Fruit fly (Drosophila melanogaster) whole organism, embryonic: Measurements from ENCODE around the gene Mf.
A peak's percentile ranks its signal among the peaks of the same experiment; 100 is the strongest.

Experiments used
- B-H1 ChIP-seq: fragments of 200-800 bp; sonication (Bioruptor generic); IDR thresholded peaks from 3 replicates; pipeline ENCODE4 v1.3.6; 2022; ENCODE audit warnings: missing biosample characterization, missing genetic modification characterization
- Bdp1 ChIP-seq: fragments of 200-800 bp; sonication (Bioruptor generic); optimal IDR thresholded peaks from 3 replicates; lab custom pipeline; 2016; ENCODE audit warnings: missing biosample characterization, missing genetic modification characterization
- Bteb2 ChIP-seq: fragments of 200-800 bp; sonication (Bioruptor generic); optimal IDR thresholded peaks from 2 replicates; lab custom pipeline; 2016; ENCODE audit warnings: missing biosample characterization, missing genetic modification characterization
- CG10565 ChIP-seq: fragments of 200-800 bp; sonication (Bioruptor generic); optimal IDR thresholded peaks from 3 replicates; lab custom pipeline; 2016; ENCODE audit warnings: missing biosample characterization, mild to moderate bottlenecking, missing genetic modification characterization
- CG11398 ChIP-seq: fragments of 200-800 bp; sonication (Bioruptor generic); optimal IDR thresholded peaks from 2 replicates; lab custom pipeline; 2016; ENCODE audit warnings: missing biosample characterization, missing genetic modification characterization
- CG11696 ChIP-seq: fragments of 200-800 bp; sonication (Bioruptor generic); IDR thresholded peaks from 2 replicates; pipeline ENCODE4 v1.3.6; 2022; ENCODE audit warnings: missing biosample characterization, missing genetic modification characterization
- CG11723 ChIP-seq: fragments of 200-800 bp; sonication (Bioruptor generic); optimal IDR thresholded peaks from 2 replicates; lab custom pipeline; 2017; ENCODE audit warnings: missing biosample characterization, mild to moderate bottlenecking, missing genetic modification characterization
- CG14965 ChIP-seq: fragments of 200-800 bp; sonication (Bioruptor generic); optimal IDR thresholded peaks from 2 replicates; lab custom pipeline; 2016; ENCODE audit warnings: missing biosample characterization, missing genetic modification characterization, borderline replicate concordance
- CG15696 ChIP-seq: fragments of 200-800 bp; sonication (Bioruptor generic); optimal IDR thresholded peaks from 2 replicates; lab custom pipeline; 2019; ENCODE audit warnings: missing biosample characterization, mild to moderate bottlenecking, missing genetic modification characterization, moderate library complexity
- CG1602 ChIP-seq: fragments of 200-800 bp; sonication (Bioruptor generic); optimal IDR thresholded peaks from 3 replicates; lab custom pipeline; 2016; ENCODE audit warnings: missing biosample characterization, missing genetic modification characterization
- CG17568 ChIP-seq: fragments of 200-800 bp; sonication (Bioruptor generic); optimal IDR thresholded peaks from 2 replicates; lab custom pipeline; 2018; ENCODE audit warnings: missing biosample characterization, mild to moderate bottlenecking, missing genetic modification characterization, moderate library complexity
- CG17829 ChIP-seq: fragments of 200-800 bp; optimal IDR thresholded peaks from 2 replicates; lab custom pipeline; 2019; ENCODE audit warnings: missing biosample characterization, mild to moderate bottlenecking, missing genetic modification characterization, moderate library complexity
- CG1792 ChIP-seq: fragments of 200-800 bp; sonication (Bioruptor generic); optimal IDR thresholded peaks from 2 replicates; lab custom pipeline; 2016; ENCODE audit warnings: missing biosample characterization, missing genetic modification characterization
- CG18262 ChIP-seq: fragments of 200-800 bp; optimal IDR thresholded peaks from 3 replicates; lab custom pipeline; 2019; ENCODE audit warnings: missing biosample characterization, mild to moderate bottlenecking, missing genetic modification characterization, moderate library complexity
- CG2199 ChIP-seq: fragments of 200-800 bp; sonication (Bioruptor generic); IDR thresholded peaks from 3 replicates; pipeline ENCODE4 v1.3.6; 2022; ENCODE audit warnings: missing biosample characterization, missing genetic modification characterization
- CG2712 ChIP-seq: fragments of 200-800 bp; optimal IDR thresholded peaks from 3 replicates; lab custom pipeline; 2019; ENCODE audit warnings: missing biosample characterization, mild to moderate bottlenecking, missing genetic modification characterization, moderate library complexity
- CG34376 ChIP-seq: fragments of 200-800 bp; sonication (Bioruptor generic); optimal IDR thresholded peaks from 2 replicates; lab custom pipeline; 2018; ENCODE audit warnings: missing biosample characterization, mild to moderate bottlenecking, missing genetic modification characterization
- CG3995 ChIP-seq: fragments of 200-800 bp; sonication (Bioruptor generic); optimal IDR thresholded peaks from 3 replicates; lab custom pipeline; 2016; ENCODE audit warnings: missing biosample characterization, missing genetic modification characterization
- CG4617 ChIP-seq: fragments of 200-800 bp; sonication (Bioruptor generic); optimal IDR thresholded peaks from 3 replicates; lab custom pipeline; 2016; ENCODE audit warnings: missing biosample characterization, missing genetic modification characterization, borderline replicate concordance
- CG4707 ChIP-seq: fragments of 200-800 bp; sonication (Bioruptor generic); optimal IDR thresholded peaks from 2 replicates; lab custom pipeline; 2018; ENCODE audit warnings: missing biosample characterization, mild to moderate bottlenecking, missing genetic modification characterization, moderate library complexity
- CG6683 ChIP-seq: fragments of 200-800 bp; sonication (Bioruptor generic); optimal IDR thresholded peaks from 2 replicates; lab custom pipeline; 2017; ENCODE audit warnings: missing biosample characterization, mild to moderate bottlenecking, missing genetic modification characterization, missing genetic modification reagents
- CG7928 ChIP-seq: fragments of 200-800 bp; sonication (Bioruptor generic); optimal IDR thresholded peaks from 2 replicates; lab custom pipeline; 2017; ENCODE audit warnings: missing biosample characterization, mild to moderate bottlenecking, missing genetic modification characterization
- CG7987 ChIP-seq: fragments of 200-800 bp; sonication (Bioruptor generic); optimal IDR thresholded peaks from 2 replicates; lab custom pipeline; 2018; ENCODE audit warnings: missing biosample characterization, mild to moderate bottlenecking, missing genetic modification characterization, moderate library complexity
- CG9932 ChIP-seq: fragments of 200-800 bp; sonication (Bioruptor generic); IDR thresholded peaks from 2 replicates; pipeline ENCODE4 v1.3.6; 2022; ENCODE audit warnings: missing biosample characterization, missing genetic modification characterization
- CTCF ChIP-seq: fragments of 200-800 bp; sonication (Bioruptor generic); optimal IDR thresholded peaks from 2 replicates; lab custom pipeline; 2017; ENCODE audit warnings: missing biosample characterization, mild to moderate bottlenecking, missing genetic modification characterization, moderate library complexity
- Doc2 ChIP-seq: fragments of 200-800 bp; sonication (Bioruptor generic); IDR thresholded peaks from 2 replicates; pipeline ENCODE4 v1.3.6; 2022; ENCODE audit warnings: missing biosample characterization, missing genetic modification characterization
- ERR ChIP-seq: fragments of 200-800 bp; sonication (Bioruptor generic); optimal IDR thresholded peaks from 2 replicates; lab custom pipeline; 2016; ENCODE audit warnings: missing biosample characterization, missing genetic modification characterization
- Elba2 ChIP-seq: fragments of 200-800 bp; sonication (Bioruptor generic); optimal IDR thresholded peaks from 3 replicates; lab custom pipeline; 2016; ENCODE audit warnings: missing biosample characterization, missing genetic modification characterization
- Fer2 ChIP-seq: fragments of 200-800 bp; sonication (Bioruptor generic); optimal IDR thresholded peaks from 2 replicates; lab custom pipeline; 2018; ENCODE audit warnings: missing biosample characterization, mild to moderate bottlenecking, missing genetic modification characterization, moderate library complexity
- Lhr ChIP-seq: fragments of 200-800 bp; sonication (Bioruptor generic); optimal IDR thresholded peaks from 3 replicates; lab custom pipeline; 2017; ENCODE audit warnings: mild to moderate bottlenecking, missing biosample characterization, missing genetic modification reagents, missing genetic modification characterization
- Med ChIP-seq: fragments of 200-800 bp; sonication (Bioruptor generic); peaks from one replicate; lab custom pipeline; 2016; ENCODE audit warnings: missing biosample characterization, missing genetic modification characterization, mild to moderate bottlenecking, inconsistent platforms, moderate library complexity
- Poxn ChIP-seq: fragments of 200-800 bp; sonication (Bioruptor generic); IDR thresholded peaks from 2 replicates; pipeline ENCODE4 v1.3.6; 2022; ENCODE audit warnings: missing biosample characterization, missing genetic modification characterization
- Ravus ChIP-seq: fragments of 200-800 bp; sonication (Bioruptor generic); IDR thresholded peaks from 2 replicates; pipeline ENCODE4 v1.3.6; 2022; ENCODE audit warnings: missing biosample characterization, missing genetic modification characterization
- Spps ChIP-seq: fragments of 200-800 bp; sonication (Bioruptor generic); optimal IDR thresholded peaks from 2 replicates; lab custom pipeline; 2018; ENCODE audit warnings: missing biosample characterization, mild to moderate bottlenecking, missing genetic modification characterization
- crc ChIP-seq: fragments of 200-800 bp; sonication (Bioruptor generic); optimal IDR thresholded peaks from 2 replicates; lab custom pipeline; 2016; ENCODE audit warnings: missing biosample characterization, missing genetic modification characterization
- crp ChIP-seq, 2 experiments: fragments of 200-800 bp; sonication (Bioruptor generic); optimal IDR thresholded peaks; 2 replicates in 1 of 2; 3 replicates in 1 of 2; lab custom pipeline; 2017; ENCODE audit warnings: missing biosample characterization in 2 of 2, missing genetic modification characterization in 2 of 2, mild to moderate bottlenecking in 1 of 2, moderate library complexity in 1 of 2
- danr ChIP-seq: fragments of 200-800 bp; sonication (Bioruptor generic); IDR thresholded peaks from 2 replicates; pipeline ENCODE4 v1.3.6; 2022; ENCODE audit warnings: missing biosample characterization, missing genetic modification characterization
- fru ChIP-seq: fragments of >200 bp; optimal IDR thresholded peaks from 2 replicates; lab custom pipeline; 2017
- gro ChIP-seq: fragments of 200-800 bp; sonication (Bioruptor generic); optimal IDR thresholded peaks from 2 replicates; lab custom pipeline; 2016; ENCODE audit warnings: missing biosample characterization, missing genetic modification characterization
- gsb ChIP-seq: fragments of 200-800 bp; sonication (Bioruptor generic); IDR thresholded peaks from 2 replicates; pipeline ENCODE4 v1.3.6; 2022; ENCODE audit warnings: missing biosample characterization, missing genetic modification characterization
- inv ChIP-seq: fragments of 200-800 bp; sonication (Bioruptor generic); IDR thresholded peaks from 2 replicates; pipeline ENCODE4 v1.3.6; 2022; ENCODE audit warnings: missing biosample characterization, missing genetic modification characterization; ENCODE audit not compliant: partially characterized antibody
- ken ChIP-seq: fragments of 200-800 bp; sonication (Bioruptor generic); IDR thresholded peaks from 3 replicates; pipeline ENCODE4 v1.3.6; 2022; ENCODE audit warnings: missing biosample characterization, missing genetic modification characterization
- knrl ChIP-seq: fragments of 200-800 bp; sonication (Bioruptor generic); IDR thresholded peaks from 3 replicates; pipeline ENCODE4 v1.3.6; 2022; ENCODE audit warnings: missing biosample characterization, missing genetic modification characterization; ENCODE audit not compliant: partially characterized antibody
- mld ChIP-seq: fragments of 200-800 bp; sonication (Bioruptor generic); IDR thresholded peaks from 3 replicates; pipeline ENCODE4 v1.3.6; 2022; ENCODE audit warnings: missing biosample characterization, missing genetic modification characterization; ENCODE audit not compliant: partially characterized antibody
- org-1 ChIP-seq: fragments of 200-800 bp; sonication (Bioruptor generic); optimal IDR thresholded peaks from 2 replicates; lab custom pipeline; 2017; ENCODE audit warnings: missing biosample characterization, missing genetic modification characterization
- peb ChIP-seq: fragments of 200-800 bp; sonication (Bioruptor generic); IDR thresholded peaks from 2 replicates; pipeline ENCODE4 v1.3.6; 2022; ENCODE audit warnings: missing biosample characterization, missing genetic modification characterization
- rib ChIP-seq: fragments of 200-800 bp; sonication (Bioruptor generic); IDR thresholded peaks from 2 replicates; pipeline ENCODE4 v1.3.6; 2022; ENCODE audit warnings: missing biosample characterization, missing genetic modification characterization
- sens ChIP-seq: fragments of 200-800 bp; sonication (Bioruptor generic); peaks from one replicate; lab custom pipeline; 2016; ENCODE audit warnings: missing biosample characterization, missing genetic modification characterization
- slbo ChIP-seq: fragments of 200-800 bp; sonication (Bioruptor generic); IDR thresholded peaks from 2 replicates; pipeline ENCODE4 v1.3.6; 2022; ENCODE audit warnings: missing biosample characterization, missing genetic modification characterization
- tgo ChIP-seq: fragments of 200-800 bp; sonication (Bioruptor generic); IDR thresholded peaks from 3 replicates; pipeline ENCODE4 v1.3.6; 2022; ENCODE audit warnings: missing biosample characterization, missing genetic modification characterization
- zfh2 ChIP-seq: fragments of 200-800 bp; sonication (Bioruptor generic); optimal IDR thresholded peaks from 2 replicates; lab custom pipeline; 2016; ENCODE audit warnings: missing biosample characterization, missing genetic modification characterization

The Mf gene

dm6 chr3R:15218824-15219576 is 37.7 kb upstream of the Mf start, which contains the start of the genes SIDL and CG12241 (continued):
- peak; percentile 75 for TF ChIP-seq CG9932
- peak; percentile 11 for TF ChIP-seq org-1
- no peak for TF ChIP-seq Lhr (GFP tag; lab: Kevin White, UChicago)
- TF ChIP-seq CG14965 = no peak
- TF ChIP-seq CG18262 (tag; lab: Kevin White, UChicago) = peak; percentile 90
- peak; percentile 67 for TF ChIP-seq slbo (GFP tag; lab: Robert Waterston, UW)
- TF ChIP-seq CG17568 (GFP tag; lab: Kevin White, UChicago) = no peak
- peak; percentile 80 for TF ChIP-seq Ravus (GFP tag; lab: Robert Waterston, UW)
- peak; percentile 16 for TF ChIP-seq CG10565 (GFP tag; lab: Kevin White, UChicago)
- TF ChIP-seq mld (GFP tag; lab: Robert Waterston, UW) = no peak
- peak; percentile 85 for TF ChIP-seq zfh2 (GFP tag; lab: Kevin White, UChicago)
- peak; percentile 96 for TF ChIP-seq tgo (GFP tag; lab: Robert Waterston, UW)
- TF ChIP-seq Bdp1 (GFP tag; lab: Kevin White, UChicago) = peak; percentile 7
- TF ChIP-seq Poxn (GFP tag; lab: Robert Waterston, UW) = no peak; the same call in 1 of the 2 replicates
- peak; percentile 16; the same call in 1 of the 3 replicates for TF ChIP-seq knrl (GFP tag; lab: Robert Waterston, UW)
- peak; percentile 93 for TF ChIP-seq B-H1 (GFP tag; lab: Robert Waterston, UW)
- peak; percentile 31 for TF ChIP-seq Spps (tag; lab: Kevin White, UChicago)
- peak; percentile 97 for TF ChIP-seq Med (GFP tag; lab: Kevin White, UChicago)
- TF ChIP-seq Fer2 = peak; percentile 62
- TF ChIP-seq CG4617 = peak; percentile 18
- TF ChIP-seq fru (lab: Kevin White, UChicago) = no peak
- TF ChIP-seq CG7987 = no peak
- peak; percentile 77 for TF ChIP-seq ERR (GFP tag; lab: Kevin White, UChicago)
- peak; percentile 91 for TF ChIP-seq rib (GFP tag; lab: Robert Waterston, UW)
- TF ChIP-seq gro (GFP tag; lab: Kevin White, UChicago) = peak; percentile 91
- peak; percentile 86 for TF ChIP-seq CG2712 (tag; lab: Kevin White, UChicago)
- TF ChIP-seq CTCF (GFP tag; lab: Kevin White, UChicago) = no peak
- peak; percentile 0 for TF ChIP-seq Elba2
- TF ChIP-seq crp (GFP tag; optimal IDR thresholded peaks at IDR 0.05; lab: Kevin White, UChicago) = peak; percentile 54 to 91
- TF ChIP-seq CG1602 (GFP tag; lab: Kevin White, UChicago) = peak; percentile 45
- peak; percentile 86 for TF ChIP-seq CG17829 (tag; lab: Kevin White, UChicago)
- no peak for TF ChIP-seq CG11398 (GFP tag; lab: Kevin White, UChicago)
- peak; percentile 85 for TF ChIP-seq CG7928 (GFP tag; lab: Kevin White, UChicago)
- TF ChIP-seq gsb (GFP tag; lab: Robert Waterston, UW) = peak; percentile 82
- TF ChIP-seq CG3995 = peak; percentile 58
- peak; percentile 75 for TF ChIP-seq Doc2 (GFP tag; lab: Robert Waterston, UW)
- TF ChIP-seq ken (GFP tag; lab: Robert Waterston, UW) = peak; percentile 61; the same call in 1 of the 3 replicates
- peak; percentile 81 for TF ChIP-seq CG2199
- TF ChIP-seq sens (GFP tag; lab: Kevin White, UChicago) = peak; percentile 98
- peak; percentile 67 for TF ChIP-seq crc (GFP tag; lab: Kevin White, UChicago)
- TF ChIP-seq Bteb2 (GFP tag; lab: Kevin White, UChicago) = peak; percentile 63
- TF ChIP-seq peb (GFP tag; lab: Robert Waterston, UW) = peak; percentile 80
- peak; percentile 88 for TF ChIP-seq CG11696 (GFP tag; lab: Robert Waterston, UW)
- TF ChIP-seq CG34376 (GFP tag; lab: Kevin White, UChicago) = peak; percentile 71
- peak; percentile 71 for TF ChIP-seq CG1792 (GFP tag; lab: Kevin White, UChicago)
- TF ChIP-seq CG15696 (tag; lab: Kevin White, UChicago) = peak; percentile 39
- TF ChIP-seq inv (GFP tag; lab: Robert Waterston, UW) = no peak
- TF ChIP-seq danr (GFP tag; lab: Robert Waterston, UW) = peak; percentile 87
- no peak for TF ChIP-seq CG4707
- TF ChIP-seq CG6683 (GFP tag; lab: Kevin White, UChicago) = peak; percentile 57
- no peak for TF ChIP-seq CG11723 (GFP tag; lab: Kevin White, UChicago)
